Worm (Caenorhabditis elegans) whole organism, early embryonic: ENCODE data around the gene M106.8.

Experiments used
- aly-1 ChIP-seq: sonication (generic microtip); optimal IDR thresholded peaks from 2 replicates; lab custom pipeline; 2016; ENCODE audit warnings: missing genetic modification characterization, missing compliant biosample characterization
- ama-1 ChIP-seq: fragments of 150-350 bp; optimal IDR thresholded peaks from 2 replicates; lab custom pipeline; 2014
- tbx-11 ChIP-seq: fragments of 200-800 bp; sonication (Bioruptor generic); IDR thresholded peaks from 2 replicates; pipeline ENCODE4 v1.3.6; 2022; ENCODE audit warnings: missing genetic modification characterization, missing compliant biosample characterization

DNA sequence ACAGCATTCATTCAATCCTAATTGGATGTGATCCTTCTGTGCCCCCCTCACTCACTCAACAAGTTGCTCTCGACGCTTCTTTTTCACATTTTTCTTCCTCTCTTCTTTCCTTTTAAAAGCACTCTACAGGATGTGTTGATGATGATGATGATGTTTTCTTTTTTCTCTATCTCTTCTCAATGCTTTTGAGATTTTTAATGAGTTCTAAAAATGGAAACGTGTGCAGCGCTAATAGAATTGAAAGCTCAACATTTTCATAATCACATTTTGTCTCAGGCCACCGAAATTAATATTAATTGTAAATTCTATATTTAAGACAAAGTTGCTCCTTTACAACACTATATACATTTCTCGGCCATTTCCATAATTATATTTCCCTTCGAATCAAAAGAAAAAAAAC is 43.2 kb downstream of the M106.8 start:
- TF ChIP-seq aly-1 (tag; lab: Kevin White, UChicago) (no peak), tbx-11 (GFP tag; lab: Robert Waterston, UW) (no peak), ama-1 (no peak)
